Worm (Caenorhabditis elegans): ENCODE data around the gene dhhc-4.

DNA sequence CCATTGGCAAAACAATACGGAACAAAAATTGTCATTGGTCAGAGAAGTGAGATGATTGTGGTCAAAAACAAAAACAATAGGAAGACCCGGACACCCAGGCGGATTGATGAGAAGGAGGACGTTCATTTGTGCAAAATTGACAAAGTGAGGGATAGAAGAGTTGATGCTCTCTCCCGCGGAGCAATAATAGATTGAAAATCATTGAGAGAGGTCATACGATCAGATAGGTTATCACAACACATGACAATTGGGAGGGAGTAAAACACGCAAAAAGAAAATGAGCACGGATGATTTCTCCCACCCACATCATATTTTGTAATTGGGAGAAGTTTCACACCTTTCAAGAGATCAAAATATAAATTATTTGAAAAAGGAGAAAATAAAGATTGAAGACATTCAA lies 18.0 kb upstream of the dhhc-4 start:
- TF ChIP-seq unc-62 (GFP tag; optimal IDR thresholded peaks at IDR 0.05) = no peak
- no peak for TF ChIP-seq elt-3 (tag; optimal IDR thresholded peaks at IDR 0.05)
